Worm (Caenorhabditis elegans) whole organism, L3 larva: ENCODE measurements around the gene orc-4.

Experiments
- R02D3.7 ChIP-seq: fragments of 150-350 bp; optimal IDR thresholded peaks from 2 replicates; lab custom pipeline; 2014; ENCODE audit warnings: missing biosample characterization, missing genetic modification characterization
- ZK546.5 ChIP-seq: sonication (generic microtip); optimal IDR thresholded peaks from 2 replicates; lab custom pipeline; 2017; ENCODE audit warnings: missing biosample characterization, missing genetic modification characterization
- aly-2 ChIP-seq: fragments of 150-350 bp; optimal IDR thresholded peaks from 2 replicates; lab custom pipeline; 2014; ENCODE audit warnings: missing biosample characterization, missing genetic modification characterization
- ama-1 ChIP-seq: fragments of 150-350 bp; optimal IDR thresholded peaks from 2 replicates; lab custom pipeline; 2018
- ceh-16 ChIP-seq: sonication (generic microtip); optimal IDR thresholded peaks from 2 replicates; lab custom pipeline; 2017; ENCODE audit warnings: missing biosample characterization, missing genetic modification characterization
- ceh-28 ChIP-seq: fragments of 150-350 bp; optimal IDR thresholded peaks from 2 replicates; lab custom pipeline; 2014; ENCODE audit warnings: missing biosample characterization, missing genetic modification reagents, missing genetic modification characterization
- ceh-82 ChIP-seq: fragments of 150-350 bp; optimal IDR thresholded peaks from 2 replicates; lab custom pipeline; 2014; ENCODE audit warnings: missing biosample characterization, missing genetic modification characterization
- ceh-9 ChIP-seq: sonication (generic microtip); optimal IDR thresholded peaks from 2 replicates; lab custom pipeline; 2018; ENCODE audit warnings: missing biosample characterization, missing genetic modification characterization
- daf-12 ChIP-seq: fragments of 150-350 bp; optimal IDR thresholded peaks from 2 replicates; lab custom pipeline; 2014; ENCODE audit warnings: missing biosample characterization, missing genetic modification reagents, missing genetic modification characterization
- egl-27 ChIP-seq: sonication (generic microtip); optimal IDR thresholded peaks from 4 replicates; lab custom pipeline; 2017; ENCODE audit warnings: missing biosample characterization, missing genetic modification reagents, missing genetic modification characterization
- egl-5 ChIP-seq: fragments of 150-350 bp; optimal IDR thresholded peaks from 2 replicates; lab custom pipeline; 2017; ENCODE audit warnings: missing biosample characterization, missing genetic modification reagents, missing genetic modification characterization, inconsistent platforms
- elt-1 ChIP-seq: fragments of 150-350 bp; optimal IDR thresholded peaks from 2 replicates; lab custom pipeline; 2014; ENCODE audit warnings: missing biosample characterization, missing genetic modification characterization
- elt-2 ChIP-seq: sonication (generic microtip); optimal IDR thresholded peaks from 2 replicates; lab custom pipeline; 2016; ENCODE audit warnings: missing genetic modification reagents, mild to moderate bottlenecking, missing genetic modification characterization, missing compliant biosample characterization
- elt-3 ChIP-seq, 3 experiments: fragments of 150-350 bp in 1 of 3; sonication (generic microtip) in 2 of 3; optimal IDR thresholded peaks; 2 replicates in 2 of 3; 4 replicates in 1 of 3; lab custom pipeline; 2014 to 2017; ENCODE audit warnings: missing biosample characterization in 3 of 3, missing genetic modification characterization in 3 of 3
- eor-1 ChIP-seq, 2 experiments: fragments of 150-350 bp; optimal IDR thresholded peaks; 2 replicates each; lab custom pipeline; 2014 to 2018; ENCODE audit warnings: missing biosample characterization in 2 of 2, missing genetic modification characterization in 2 of 2
- fkh-10 ChIP-seq: sonication (generic microtip); optimal IDR thresholded peaks from 2 replicates; lab custom pipeline; 2017; ENCODE audit warnings: missing biosample characterization, missing genetic modification reagents, missing genetic modification characterization
- fkh-2 ChIP-seq: fragments of 150-350 bp; optimal IDR thresholded peaks from 2 replicates; lab custom pipeline; 2014; ENCODE audit warnings: missing biosample characterization, missing genetic modification reagents, missing genetic modification characterization
- fos-1 ChIP-seq: fragments of 150-350 bp; optimal IDR thresholded peaks from 2 replicates; lab custom pipeline; 2014; ENCODE audit warnings: missing biosample characterization, missing genetic modification characterization
- hmg-11 ChIP-seq: sonication (generic microtip); optimal IDR thresholded peaks from 2 replicates; lab custom pipeline; 2016; ENCODE audit warnings: missing genetic modification characterization, missing compliant biosample characterization
- jun-1 ChIP-seq: fragments of 150-350 bp; optimal IDR thresholded peaks from 2 replicates; lab custom pipeline; 2014; ENCODE audit warnings: missing biosample characterization, missing genetic modification reagents, missing genetic modification characterization
- lin-15B ChIP-seq: fragments of 150-350 bp; optimal IDR thresholded peaks from 2 replicates; lab custom pipeline; 2014; ENCODE audit warnings: missing biosample characterization, missing genetic modification characterization
- lin-39 ChIP-seq: fragments of 150-350 bp; optimal IDR thresholded peaks from 2 replicates; lab custom pipeline; 2018; ENCODE audit warnings: missing biosample characterization, missing genetic modification reagents, missing genetic modification characterization
- lsy-12 ChIP-seq: sonication (generic microtip); optimal IDR thresholded peaks from 2 replicates; lab custom pipeline; 2016; ENCODE audit warnings: mild to moderate bottlenecking, missing genetic modification characterization, missing compliant biosample characterization
- mdl-1 ChIP-seq: fragments of 150-350 bp; optimal IDR thresholded peaks from 2 replicates; lab custom pipeline; 2014; ENCODE audit warnings: missing biosample characterization, missing genetic modification characterization
- mml-1 ChIP-seq: fragments of 150-350 bp; sonication (generic microtip); optimal IDR thresholded peaks from 3 replicates; lab custom pipeline; 2014; ENCODE audit warnings: missing biosample characterization, missing genetic modification characterization
- nfya-1 ChIP-seq: sonication (generic microtip); optimal IDR thresholded peaks from 2 replicates; lab custom pipeline; 2017; ENCODE audit warnings: missing genetic modification characterization, mild to moderate bottlenecking, missing compliant biosample characterization, antibody characterized with exemption, moderate library complexity; ENCODE audit not compliant: insufficient read depth
- nhr-11 ChIP-seq: fragments of 150-350 bp; optimal IDR thresholded peaks from 2 replicates; lab custom pipeline; 2014; ENCODE audit warnings: missing biosample characterization, missing genetic modification characterization
- nhr-12 ChIP-seq: fragments of 150-350 bp; optimal IDR thresholded peaks from 2 replicates; lab custom pipeline; 2014; ENCODE audit warnings: missing biosample characterization, missing genetic modification characterization
- nhr-23 ChIP-seq: fragments of 150-350 bp; optimal IDR thresholded peaks from 2 replicates; lab custom pipeline; 2014; ENCODE audit warnings: missing biosample characterization, missing genetic modification reagents, missing genetic modification characterization
- nhr-237 ChIP-seq: fragments of 150-350 bp; optimal IDR thresholded peaks from 2 replicates; lab custom pipeline; 2014; ENCODE audit warnings: missing biosample characterization, missing genetic modification characterization
- nhr-25 ChIP-seq: sonication (generic microtip); optimal IDR thresholded peaks from 2 replicates; lab custom pipeline; 2017; ENCODE audit warnings: missing biosample characterization, missing genetic modification characterization
- nhr-28 ChIP-seq: fragments of 150-350 bp; optimal IDR thresholded peaks from 2 replicates; lab custom pipeline; 2014; ENCODE audit warnings: missing biosample characterization, missing genetic modification characterization
- nhr-43 ChIP-seq: sonication (generic microtip); optimal IDR thresholded peaks from 2 replicates; lab custom pipeline; 2016; ENCODE audit warnings: mild to moderate bottlenecking, missing genetic modification characterization, missing compliant biosample characterization; ENCODE audit not compliant: poor library complexity, severe bottlenecking
- nhr-67 ChIP-seq: fragments of 150-350 bp; optimal IDR thresholded peaks from 2 replicates; lab custom pipeline; 2014; ENCODE audit warnings: missing biosample characterization, missing genetic modification characterization
- nhr-76 ChIP-seq: fragments of 150-350 bp; sonication (generic microtip); optimal IDR thresholded peaks from 5 replicates; lab custom pipeline; 2014; ENCODE audit warnings: missing biosample characterization, missing genetic modification characterization
- nhr-77 ChIP-seq: fragments of 150-350 bp; optimal IDR thresholded peaks from 2 replicates; lab custom pipeline; 2014; ENCODE audit warnings: missing biosample characterization, missing genetic modification characterization
- pha-4 ChIP-seq: fragments of 150-350 bp; optimal IDR thresholded peaks from 2 replicates; lab custom pipeline; 2014; ENCODE audit warnings: missing biosample characterization, missing genetic modification reagents, missing genetic modification characterization
- pqm-1 ChIP-seq: fragments of 150-350 bp; optimal IDR thresholded peaks from 2 replicates; lab custom pipeline; 2017; ENCODE audit warnings: missing biosample characterization, missing genetic modification characterization, inconsistent platforms
- sea-2 ChIP-seq: fragments of 150-350 bp; sonication (generic microtip); optimal IDR thresholded peaks from 4 replicates; lab custom pipeline; 2014; ENCODE audit warnings: missing biosample characterization, missing genetic modification reagents, missing genetic modification characterization
- skn-1 ChIP-seq: fragments of 150-350 bp; optimal IDR thresholded peaks from 2 replicates; lab custom pipeline; 2014; ENCODE audit warnings: missing biosample characterization, missing genetic modification characterization
- snpc-4 ChIP-seq: fragments of 150-350 bp; optimal IDR thresholded peaks from 2 replicates; lab custom pipeline; 2014; ENCODE audit warnings: missing biosample characterization, missing genetic modification characterization
- tbx-2 ChIP-seq: sonication (generic microtip); optimal IDR thresholded peaks from 2 replicates; lab custom pipeline; 2016; ENCODE audit warnings: mild to moderate bottlenecking, missing genetic modification characterization, missing compliant biosample characterization
- unc-39 ChIP-seq: sonication (generic microtip); optimal IDR thresholded peaks from 4 replicates; lab custom pipeline; 2017; ENCODE audit warnings: missing biosample characterization, missing genetic modification characterization
- unc-62 ChIP-seq: fragments of 150-350 bp; sonication (generic microtip); optimal IDR thresholded peaks from 4 replicates; lab custom pipeline; 2014; ENCODE audit warnings: missing biosample characterization, missing genetic modification reagents, missing genetic modification characterization
- zag-1 ChIP-seq: fragments of 150-350 bp; optimal IDR thresholded peaks from 2 replicates; lab custom pipeline; 2014; ENCODE audit warnings: missing biosample characterization, missing genetic modification characterization
- ztf-11 ChIP-seq: fragments of 150-350 bp; optimal IDR thresholded peaks from 2 replicates; lab custom pipeline; 2014; ENCODE audit warnings: missing biosample characterization, missing genetic modification characterization
- ztf-4 ChIP-seq: fragments of 150-350 bp; optimal IDR thresholded peaks from 2 replicates; lab custom pipeline; 2014; ENCODE audit warnings: missing biosample characterization, missing genetic modification characterization

Gene orc-4

DNA sequence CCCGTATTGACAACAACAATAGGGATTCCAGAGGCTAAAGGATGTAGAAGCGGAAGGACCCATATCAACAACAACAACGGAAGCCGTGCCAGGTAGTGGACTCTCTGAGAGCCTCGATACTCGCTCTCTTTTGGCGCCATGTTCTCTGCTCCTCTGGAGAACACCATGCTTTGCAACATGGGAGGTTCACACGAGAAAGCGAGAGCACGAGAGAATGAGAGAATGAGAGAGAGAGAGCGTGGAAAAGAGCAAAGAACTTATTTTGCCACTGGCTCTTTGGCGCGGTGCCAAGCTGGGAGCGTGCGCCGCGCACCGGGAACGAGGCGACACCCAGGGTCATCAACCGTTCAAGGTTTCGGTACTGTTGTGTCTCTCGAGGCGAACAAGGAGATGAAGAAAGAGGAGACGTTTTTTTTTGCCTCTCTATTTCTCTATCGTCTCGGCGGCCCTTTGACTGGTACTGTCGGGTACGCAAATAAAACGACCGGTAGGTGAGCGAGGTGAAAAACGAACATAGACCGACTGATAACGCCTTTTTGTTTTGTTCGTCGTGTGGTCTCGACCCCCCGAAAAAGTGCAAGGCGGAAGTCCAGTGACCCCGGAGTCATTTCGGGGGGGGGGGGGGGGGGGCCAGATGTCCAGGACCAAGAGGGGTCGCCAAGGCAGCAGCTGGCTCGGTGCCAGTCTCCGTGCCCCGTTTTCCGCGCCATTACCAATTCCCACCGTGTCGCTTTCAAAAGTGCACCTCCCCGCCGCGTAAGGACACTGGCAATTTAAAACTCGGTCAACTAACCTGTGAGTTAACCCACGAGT is 13.2 kb upstream of the orc-4 start, which contains the start of gene Y39A1A.10 (continued):
- TF ChIP-seq nhr-23 (tag; lab: Kevin White, UChicago) (peak; percentile 68), unc-62 (no peak), elt-1 (tag; lab: Kevin White, UChicago) (no peak), ZK546.5 (no peak), ceh-9 (tag; lab: Kevin White, UChicago) (no peak), fkh-2 (tag; lab: Kevin White, UChicago) (no peak), nhr-12 (tag; lab: Kevin White, UChicago) (no peak), jun-1 (tag; lab: Kevin White, UChicago) (peak; percentile 33), mdl-1 (tag; lab: Kevin White, UChicago) (no peak), hmg-11 (tag; lab: Kevin White, UChicago) (peak; percentile 31)

DNA sequence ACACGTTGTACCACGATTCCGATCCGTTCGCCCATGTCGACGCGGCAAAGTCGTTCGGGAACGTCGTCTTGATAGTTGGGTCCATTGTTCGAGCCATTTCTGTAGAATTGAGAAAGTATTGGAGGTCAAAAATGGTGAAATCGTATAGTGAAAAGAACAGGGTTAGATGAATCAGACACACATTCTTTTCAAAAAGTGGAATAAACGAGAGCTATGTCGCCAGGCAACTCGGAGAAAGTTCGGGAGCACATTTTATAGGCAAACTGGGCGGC is 12.6 kb upstream of the orc-4 start, which contains the start of gene Y39A1A.9:
Y39A1A.9 (minus strand) TSS at position 99 of the 272 bp plus-strand sequence.
- TF ChIP-seq jun-1 (tag; lab: Kevin White, UChicago) (no peak), pha-4 (tag; lab: Kevin White, UChicago) (no peak), snpc-4 (tag; lab: Kevin White, UChicago) (no peak), ZK546.5 (no peak), lin-39 (tag; lab: Kevin White, UChicago) (no peak), nfya-1 (no peak)

DNA sequence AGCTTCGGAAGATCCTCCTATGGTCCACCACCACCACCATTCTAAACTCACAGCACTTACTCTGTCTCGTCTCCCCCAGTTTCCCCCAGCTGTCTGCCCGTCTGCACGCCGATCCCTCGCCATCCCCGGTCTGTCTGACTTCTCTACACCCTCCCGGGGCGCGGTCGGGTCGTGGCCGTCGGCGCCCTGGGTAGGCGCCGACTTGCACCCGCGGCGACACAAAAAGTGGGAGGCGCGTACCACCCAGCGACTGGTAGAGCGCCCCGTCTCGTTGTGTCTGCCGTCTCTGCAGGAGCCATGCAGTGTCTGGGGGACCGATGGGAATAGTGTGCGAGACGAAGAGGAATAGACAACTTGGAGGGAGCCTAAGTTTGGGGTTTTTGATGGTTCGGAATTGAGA is 11.9 kb upstream of the orc-4 start:
- TF ChIP-seq tbx-2 = peak; percentile 77
- TF ChIP-seq elt-1 (tag; lab: Kevin White, UChicago) = no peak
- peak; percentile 73 for TF ChIP-seq skn-1 (tag; lab: Kevin White, UChicago)
- TF ChIP-seq ama-1 (lab: Kevin White, UChicago) = peak; percentile 74
- peak; percentile 92 for TF ChIP-seq unc-62
- peak; percentile 64 for TF ChIP-seq fos-1
- peak; percentile 6 for TF ChIP-seq nhr-76
- no peak for TF ChIP-seq egl-27
- peak; percentile 89 for TF ChIP-seq pha-4 (tag; lab: Kevin White, UChicago)
- TF ChIP-seq nhr-25 (tag; lab: Kevin White, UChicago) = peak; percentile 95
- TF ChIP-seq lsy-12 (tag; lab: Kevin White, UChicago) = peak; percentile 90
- peak; percentile 99 for TF ChIP-seq lin-39 (tag; lab: Kevin White, UChicago)
- TF ChIP-seq nhr-237 (tag; lab: Kevin White, UChicago) = no peak
- peak; percentile 78 for TF ChIP-seq egl-5 (tag; lab: Kevin White, UChicago)
- peak; percentile 98 for TF ChIP-seq nfya-1
- no peak for TF ChIP-seq elt-3 (tag; optimal IDR thresholded peaks at IDR 0.05; lab: Kevin White, UChicago)
- TF ChIP-seq aly-2 (tag; lab: Kevin White, UChicago) = no peak
- TF ChIP-seq nhr-23 (tag; lab: Kevin White, UChicago) = peak; percentile 95
- TF ChIP-seq nhr-67 (tag; lab: Kevin White, UChicago) = no peak
- TF ChIP-seq ceh-9 (tag; lab: Kevin White, UChicago) = no peak
- peak; percentile 26 for TF ChIP-seq nhr-11 (tag; lab: Kevin White, UChicago)
- no peak for TF ChIP-seq ceh-16 (tag; lab: Kevin White, UChicago)
- TF ChIP-seq lin-15B (tag; lab: Kevin White, UChicago) = peak; percentile 62
- TF ChIP-seq ZK546.5 = no peak
- TF ChIP-seq nhr-28 (tag; lab: Kevin White, UChicago) = no peak
- TF ChIP-seq fkh-10 (GFP tag; lab: Kevin White, UChicago) = peak; percentile 35
- peak; percentile 90 for TF ChIP-seq ceh-28 (tag; lab: Kevin White, UChicago)
- peak; percentile 4 for TF ChIP-seq snpc-4 (tag; lab: Kevin White, UChicago)
- TF ChIP-seq mml-1 (tag; lab: Kevin White, UChicago) = no peak
- TF ChIP-seq ztf-11 (tag; lab: Kevin White, UChicago) = no peak
- TF ChIP-seq unc-39 = no peak
- no peak for TF ChIP-seq nhr-12 (tag; lab: Kevin White, UChicago)
- TF ChIP-seq sea-2 = peak; percentile 55
- peak; percentile 82 for TF ChIP-seq nhr-43 (tag; lab: Kevin White, UChicago)
- peak; percentile 79 for TF ChIP-seq elt-2 (tag; lab: Kevin White, UChicago)
- TF ChIP-seq ztf-4 (tag; lab: Kevin White, UChicago) = peak; percentile 3
- no peak for TF ChIP-seq eor-1 (tag; optimal IDR thresholded peaks at IDR 0.05; lab: Kevin White, UChicago)
- no peak for TF ChIP-seq daf-12 (tag; lab: Kevin White, UChicago)
- peak; percentile 67 for TF ChIP-seq ceh-82 (tag; lab: Kevin White, UChicago)
- TF ChIP-seq zag-1 (tag; lab: Kevin White, UChicago) = peak; percentile 43
- TF ChIP-seq R02D3.7 (tag; lab: Kevin White, UChicago) = peak; percentile 78
- TF ChIP-seq nhr-77 (tag; lab: Kevin White, UChicago) = no peak
- peak; percentile 26 for TF ChIP-seq pqm-1 (tag; lab: Kevin White, UChicago)
- no peak for TF ChIP-seq fkh-2 (tag; lab: Kevin White, UChicago)
- peak; percentile 80 for TF ChIP-seq jun-1 (tag; lab: Kevin White, UChicago)
- TF ChIP-seq mdl-1 (tag; lab: Kevin White, UChicago) = peak; percentile 84
- TF ChIP-seq hmg-11 (tag; lab: Kevin White, UChicago) = peak; percentile 88
